Worm (Caenorhabditis elegans) whole organism, L4/young adult: ENCODE measurements around the gene K04B12.2.

ENCODE experiments used
- W03F9.2 ChIP-seq: fragments of 150-350 bp; optimal IDR thresholded peaks from 2 replicates; lab custom pipeline; 2014; ENCODE audit warnings: missing biosample characterization, missing genetic modification characterization
- dao-5 ChIP-seq: sonication (generic microtip); optimal IDR thresholded peaks from 2 replicates; lab custom pipeline; 2016; ENCODE audit warnings: missing genotype, missing genetic modification characterization, moderate library complexity, missing compliant biosample characterization
- him-1 ChIP-seq: sonication (generic microtip); optimal IDR thresholded peaks from 2 replicates; lab custom pipeline; 2016; ENCODE audit warnings: missing genotype, missing genetic modification reagents, missing genetic modification characterization, missing compliant biosample characterization

ce11 chrII:14474700-14475099 lies 36.9 kb upstream of the K04B12.2 start:
- TF ChIP-seq him-1 (tag; lab: Kevin White, UChicago): no peak
- TF ChIP-seq W03F9.2 (tag; lab: Kevin White, UChicago): no peak
- no peak for TF ChIP-seq dao-5 (tag; lab: Kevin White, UChicago)
